Fruit fly (Drosophila melanogaster): ENCODE measurements around the gene cas.

cas gene

DNA sequence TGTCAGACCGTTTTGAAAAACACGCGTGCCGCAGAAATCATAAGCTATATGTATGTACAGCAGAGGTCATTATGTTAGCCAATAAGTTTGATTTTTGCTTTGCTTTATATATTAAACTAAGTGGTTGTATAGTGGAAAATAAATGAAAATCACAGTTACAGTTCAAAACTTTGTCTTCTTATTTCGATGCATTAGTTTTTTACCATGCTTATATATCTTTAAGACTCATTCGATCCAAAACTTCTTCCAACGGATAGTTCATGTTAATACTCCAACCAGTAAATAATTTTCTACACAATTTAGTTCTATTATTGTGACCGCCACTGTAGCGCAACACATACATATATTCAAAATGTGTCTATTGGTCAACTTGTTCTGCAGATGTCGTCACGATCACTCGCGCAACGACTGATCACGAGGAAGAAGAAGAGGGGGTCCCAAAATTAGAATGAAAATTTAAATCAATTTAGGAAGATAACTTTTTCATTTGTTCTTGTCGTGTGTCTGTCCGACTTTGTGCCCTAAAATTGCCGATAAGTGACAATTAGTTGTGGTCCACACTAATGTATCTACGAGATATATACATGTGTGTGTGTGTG, 11.0 kb downstream of the cas start (continued):
- TF ChIP-seq pros (GFP tag; optimal IDR thresholded peaks at IDR 0.05) (no peak), ERR (GFP tag; optimal IDR thresholded peaks at IDR 0.05) (no peak), Vsx1 (GFP tag; optimal IDR thresholded peaks at IDR 0.05) (no peak), zen (tag; optimal IDR thresholded peaks at IDR 0.05) (no peak), CG3726 (GFP tag; IDR thresholded peaks at IDR 0.05) (no peak), Xrp1 (GFP tag; IDR thresholded peaks at IDR 0.05) (peak; percentile 68; the same call in 1 of the 2 replicates), CG12236 (GFP tag; optimal IDR thresholded peaks at IDR 0.05) (no peak), ttk (GFP tag; IDR thresholded peaks at IDR 0.05) (0 out of 2 replicates have a peak, but pooled peaks have one; percentile 6), CG6791 (GFP tag; IDR thresholded peaks at IDR 0.05; ENCODE audit: partially characterized antibody) (no peak), CG14050 (GFP tag; IDR thresholded peaks at IDR 0.05) (no peak), CG2202 (tag; optimal IDR thresholded peaks at IDR 0.05) (peak; percentile 12), CG31224 (GFP tag; IDR thresholded peaks at IDR 0.05) (no peak), CG9817 (tag; optimal IDR thresholded peaks at IDR 0.05) (peak; percentile 57), wdn (GFP tag; IDR thresholded peaks at IDR 0.05) (no peak), Sin3A (optimal IDR thresholded peaks at IDR 0.05) (no peak), TFAM (GFP tag; optimal IDR thresholded peaks at IDR 0.05) (no peak), B-H2 (GFP tag; optimal IDR thresholded peaks at IDR 0.05) (no peak), CG17186 (GFP tag; optimal IDR thresholded peaks at IDR 0.05) (no peak), CG1529 (GFP tag; optimal IDR thresholded peaks at IDR 0.05) (peak; percentile 58), bigmax (GFP tag; optimal IDR thresholded peaks at IDR 0.05) (no peak), CG6683 (GFP tag; optimal IDR thresholded peaks at IDR 0.05) (no peak), ftz-f1 (GFP tag; optimal IDR thresholded peaks at IDR 0.05) (no peak), pzg (GFP tag; optimal IDR thresholded peaks at IDR 0.05) (no peak), CG2116 (GFP tag; optimal IDR thresholded peaks at IDR 0.05) (peak; percentile 0), Camta (GFP tag; optimal IDR thresholded peaks at IDR 0.05) (peak; percentile 36), cato (GFP tag; optimal IDR thresholded peaks at IDR 0.05; ENCODE audit: borderline replicate concordance) (peak; percentile 36), Mrtf (GFP tag; IDR thresholded peaks at IDR 0.05) (peak; percentile 23; the same call in 1 of the 3 replicates), Atf6 (GFP tag; IDR thresholded peaks at IDR 0.05) (peak; percentile 55; the same call in 1 of the 2 replicates), Taf1 (GFP tag; IDR thresholded peaks at IDR 0.05) (no peak), Rx (GFP tag; IDR thresholded peaks at IDR 0.05) (0 out of 2 replicates have a peak, but pooled peaks have one; percentile 12), CG12659 (GFP tag; optimal IDR thresholded peaks at IDR 0.05) (peak; percentile 62), Scr (GFP tag; IDR thresholded peaks at IDR 0.05; ENCODE audit: partially characterized antibody) (no peak), CG12071 (GFP tag; optimal IDR thresholded peaks at IDR 0.05) (no peak), CG14860 (GFP tag; IDR thresholded peaks at IDR 0.05; ENCODE audit: partially characterized antibody) (no peak), CG43689 (GFP tag; IDR thresholded peaks at IDR 0.05) (no peak), wor (GFP tag; IDR thresholded peaks at IDR 0.05) (peak; percentile 29; the same call in 1 of the 2 replicates), Med (GFP tag) (peak; percentile 90), shn (GFP tag; optimal IDR thresholded peaks at IDR 0.05) (peak; percentile 11), CG3065 (GFP tag; optimal IDR thresholded peaks at IDR 0.05) (no peak), Nf-YC (tag; optimal IDR thresholded peaks at IDR 0.05) (no peak), Ptx1 (GFP tag; IDR thresholded peaks at IDR 0.05) (peak; percentile 47; the same call in 1 of the 2 replicates), bsh (GFP tag; optimal IDR thresholded peaks at IDR 0.05) (peak in 1 of 2 experiments; percentile 76), vvl (GFP tag; IDR thresholded peaks at IDR 0.05) (peak; percentile 53), Dad (GFP tag; optimal IDR thresholded peaks at IDR 0.05) (no peak), gfzf (GFP tag; optimal IDR thresholded peaks at IDR 0.05) (no peak), chm (GFP tag; IDR thresholded peaks at IDR 0.05) (no peak), br (optimal IDR thresholded peaks at IDR 0.05) (no peak), corto (GFP tag; optimal IDR thresholded peaks at IDR 0.05) (no peak), Dbx (GFP tag; IDR thresholded peaks at IDR 0.05) (0 out of 3 replicates have a peak, but pooled peaks have one; percentile 42), CG10979 (tag; optimal IDR thresholded peaks at IDR 0.05) (peak; percentile 80), Nf-YB (GFP tag; optimal IDR thresholded peaks at IDR 0.05) (peak; percentile 53)

Data from whole organism, embryonic.